Worm (Caenorhabditis elegans) whole organism, L2 larva: ENCODE measurements around the gene nmgp-1.

Experiments
- F13H6.1 ChIP-seq: sonication (generic microtip); optimal IDR thresholded peaks from 2 replicates; lab custom pipeline; 2016; ENCODE audit warnings: missing genetic modification characterization, missing compliant biosample characterization
- R02D3.7 ChIP-seq: fragments of 150-350 bp; optimal IDR thresholded peaks from 2 replicates; lab custom pipeline; 2014; ENCODE audit warnings: missing biosample characterization, missing genetic modification characterization
- egl-27 ChIP-seq: sonication (generic microtip); optimal IDR thresholded peaks from 3 replicates; lab custom pipeline; 2017; ENCODE audit warnings: missing biosample characterization, missing genetic modification reagents, missing genetic modification characterization
- fos-1 ChIP-seq: fragments of 150-350 bp; optimal IDR thresholded peaks from 2 replicates; lab custom pipeline; 2014; ENCODE audit warnings: missing biosample characterization, missing genetic modification characterization
- gmeb-1 ChIP-seq: fragments of 150-350 bp; optimal IDR thresholded peaks from 2 replicates; lab custom pipeline; 2014; ENCODE audit warnings: missing biosample characterization, missing genetic modification characterization
- mab-5 ChIP-seq: fragments of 150-350 bp; optimal IDR thresholded peaks from 2 replicates; lab custom pipeline; 2014; ENCODE audit warnings: missing biosample characterization, missing genetic modification characterization
- mdl-1 ChIP-seq, 2 experiments: fragments of 150-350 bp in 1 of 2; sonication (generic microtip) in 1 of 2; optimal IDR thresholded peaks; 2 replicates each; lab custom pipeline; 2017; ENCODE audit warnings: missing biosample characterization in 2 of 2, missing genetic modification characterization in 2 of 2
- nhr-10 ChIP-seq: sonication (generic microtip); optimal IDR thresholded peaks from 2 replicates; lab custom pipeline; 2017; ENCODE audit warnings: missing biosample characterization, missing genetic modification characterization
- nhr-237 ChIP-seq: fragments of 150-350 bp; optimal IDR thresholded peaks from 2 replicates; lab custom pipeline; 2014; ENCODE audit warnings: missing biosample characterization, missing genetic modification characterization
- sem-4 ChIP-seq: fragments of 150-350 bp; optimal IDR thresholded peaks from 2 replicates; lab custom pipeline; 2014; ENCODE audit warnings: missing biosample characterization, missing genetic modification reagents, missing genetic modification characterization
- sma-3 ChIP-seq: sonication (generic microtip); optimal IDR thresholded peaks from 2 replicates; lab custom pipeline; 2016; ENCODE audit warnings: missing genetic modification reagents, missing genetic modification characterization, missing compliant biosample characterization
- snpc-4 ChIP-seq: fragments of 150-350 bp; optimal IDR thresholded peaks from 2 replicates; lab custom pipeline; 2014; ENCODE audit warnings: missing biosample characterization, missing genetic modification characterization
- unc-39 ChIP-seq: fragments of 150-350 bp; optimal IDR thresholded peaks from 2 replicates; lab custom pipeline; 2014; ENCODE audit warnings: missing biosample characterization, missing genetic modification characterization
- unc-55 ChIP-seq: fragments of 150-350 bp; sonication (generic microtip); optimal IDR thresholded peaks from 3 replicates; lab custom pipeline; 2014; ENCODE audit warnings: missing biosample characterization, missing genetic modification reagents, missing genetic modification characterization
- unc-62 ChIP-seq: fragments of 150-350 bp; optimal IDR thresholded peaks from 2 replicates; lab custom pipeline; 2014; ENCODE audit warnings: missing biosample characterization, missing genetic modification reagents, missing genetic modification characterization

The nmgp-1 gene

DNA sequence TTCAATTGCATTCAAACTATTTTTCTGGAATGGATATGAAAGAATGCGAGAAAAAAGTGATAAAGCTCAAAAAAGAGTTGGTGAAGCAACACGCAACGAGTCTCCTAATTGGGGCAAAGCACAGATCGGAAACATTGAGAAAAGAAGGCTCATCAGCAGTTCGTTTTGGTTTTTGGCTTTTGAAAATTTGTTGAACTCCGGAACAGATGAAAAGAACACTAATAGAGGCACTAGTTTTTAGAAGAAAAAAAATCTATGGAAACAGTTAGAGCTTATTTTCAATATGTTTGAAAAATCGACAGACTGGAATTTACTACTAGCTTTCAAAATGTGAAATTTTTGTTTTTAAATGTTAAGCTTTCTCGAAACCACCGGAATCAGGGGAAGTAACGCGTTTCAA is 51.2 kb downstream of the nmgp-1 start:
- TF ChIP-seq nhr-237 (tag; lab: Kevin White, UChicago) (no peak), nhr-10 (tag; lab: Kevin White, UChicago) (no peak), R02D3.7 (tag; lab: Kevin White, UChicago) (no peak), unc-55 (GFP tag; lab: Kevin White, UChicago) (no peak), egl-27 (tag; lab: Kevin White, UChicago) (no peak), mdl-1 (tag; optimal IDR thresholded peaks at IDR 0.05; lab: Kevin White, UChicago) (no peak), F13H6.1 (tag; lab: Kevin White, UChicago) (no peak), fos-1 (tag; lab: Kevin White, UChicago) (no peak), sma-3 (GFP tag; lab: Kevin White, UChicago) (no peak), unc-62 (no peak), mab-5 (tag; lab: Kevin White, UChicago) (no peak), snpc-4 (tag; lab: Kevin White, UChicago) (no peak), unc-39 (no peak), sem-4 (tag; lab: Kevin White, UChicago) (no peak), gmeb-1 (tag; lab: Kevin White, UChicago) (no peak)
